Worm (Caenorhabditis elegans): ENCODE results near the gene cyp-35D1.
"Not testable (repeated sequence)": the region's sequence is repeated elsewhere in the genome, so short reads cannot be mapped to it uniquely, and the experiment has no call there.

Gene cyp-35D1

ce11 chrV:16068938-16069337 is at the start of gene cyp-35D1:
cyp-35D1 (plus strand) TSS chrV:16069238.
- no peak for TF ChIP-seq dao-5 (tag; optimal IDR thresholded peaks at IDR 0.05)
- no peak for TF ChIP-seq him-1 (tag; optimal IDR thresholded peaks at IDR 0.05)
- no peak for TF ChIP-seq W03F9.2 (tag; optimal IDR thresholded peaks at IDR 0.05)

DNA sequence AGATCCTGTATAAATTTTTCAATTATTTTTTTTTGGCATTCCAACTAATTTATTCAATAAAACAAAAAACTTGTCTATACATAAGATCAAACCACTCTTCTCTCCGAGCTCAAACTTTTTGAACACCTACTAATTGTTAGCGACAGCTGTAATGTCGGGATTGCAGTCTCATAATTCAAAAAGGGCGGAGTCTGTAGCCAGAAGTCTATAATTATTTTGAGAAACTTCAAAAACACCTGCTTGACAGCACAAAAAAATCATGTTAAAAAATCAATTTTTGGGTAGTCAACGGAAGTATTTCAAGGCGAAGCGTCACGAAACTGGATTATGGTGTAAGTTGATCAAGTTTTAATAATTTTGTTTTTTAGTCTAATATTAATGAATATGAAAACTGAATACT is 49.0 kb upstream of the cyp-35D1 start, which contains the start of gene srx-44:
Gene srx-44 (plus strand): TSS at position 301 of the 400 bp plus-strand sequence.
- TF ChIP-seq W03F9.2 (tag; optimal IDR thresholded peaks at IDR 0.05) = no peak

DNA sequence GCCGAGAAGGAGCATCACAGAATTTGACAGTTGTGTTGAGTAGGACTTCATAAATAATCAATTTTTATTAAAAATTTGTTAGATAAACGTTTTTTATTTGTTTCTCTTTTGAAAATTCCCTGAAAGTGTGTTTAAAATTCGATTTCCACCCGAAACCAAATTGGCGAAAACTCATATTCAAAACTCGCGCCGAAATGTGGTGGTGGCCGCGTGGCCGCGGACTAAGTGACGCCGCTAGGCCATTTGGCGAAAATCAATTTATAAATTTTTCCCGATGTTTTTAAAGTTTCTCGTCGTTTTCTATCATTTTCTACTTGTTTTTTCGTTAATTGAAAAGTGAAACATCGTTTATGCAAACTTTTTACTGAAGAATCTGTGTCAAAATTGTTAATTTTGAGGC is 46.4 kb upstream of the cyp-35D1 start:
- TF ChIP-seq dao-5 (tag; optimal IDR thresholded peaks at IDR 0.05) (no peak), W03F9.2 (tag; optimal IDR thresholded peaks at IDR 0.05) (no peak), him-1 (tag; optimal IDR thresholded peaks at IDR 0.05) (no peak)

ce11 chrV:16023051-16023450 is 46.0 kb upstream of the cyp-35D1 start, which contains the start of gene cwc-15:
cwc-15 (plus strand) TSS chrV:16023351.
- TF ChIP-seq dao-5 (tag; optimal IDR thresholded peaks at IDR 0.05) (no peak), W03F9.2 (tag; optimal IDR thresholded peaks at IDR 0.05) (no peak), him-1 (tag; optimal IDR thresholded peaks at IDR 0.05) (no peak)

- TF ChIP-seq W03F9.2 (tag; optimal IDR thresholded peaks at IDR 0.05) (no peak), dao-5 (tag; optimal IDR thresholded peaks at IDR 0.05) (no peak), him-1 (tag; optimal IDR thresholded peaks at IDR 0.05) (no peak)
Observed at ce11 chrV:16023559-16023958, 45.5 kb upstream of the cyp-35D1 start.

- TF ChIP-seq W03F9.2 (tag; optimal IDR thresholded peaks at IDR 0.05) (no peak), dao-5 (tag; optimal IDR thresholded peaks at IDR 0.05) (no peak), him-1 (tag; optimal IDR thresholded peaks at IDR 0.05) (no peak)
Observed at ce11 chrV:16024300-16024699, 44.7 kb upstream of the cyp-35D1 start, which contains the start of gene T10C6.6. T10C6.6 (plus strand) TSS chrV:16024326.

- TF ChIP-seq him-1 (tag; optimal IDR thresholded peaks at IDR 0.05) (no peak), dao-5 (tag; optimal IDR thresholded peaks at IDR 0.05) (no peak), W03F9.2 (tag; optimal IDR thresholded peaks at IDR 0.05) (no peak)
Observed at ce11 chrV:16024917-16025316, 44.1 kb upstream of the cyp-35D1 start.

DNA sequence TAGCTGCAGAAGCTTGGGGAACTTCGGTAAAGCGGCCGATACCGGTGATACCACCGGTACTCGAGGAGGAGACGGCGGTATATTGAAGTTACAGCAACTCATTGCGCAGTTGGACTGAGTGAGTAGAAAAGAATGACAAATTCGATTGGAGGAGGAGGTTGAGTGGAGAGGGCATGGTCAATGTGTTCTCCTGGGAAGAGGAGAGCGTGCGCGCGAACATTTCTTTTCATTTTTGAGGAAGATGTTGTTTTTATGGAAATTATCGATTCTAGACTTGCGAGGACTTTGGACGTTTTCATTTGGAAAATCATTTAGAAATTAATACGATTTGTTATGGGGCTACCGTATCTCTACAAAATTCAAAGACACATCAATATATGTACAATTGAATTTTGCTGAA is 39.8 kb upstream of the cyp-35D1 start:
- no peak for TF ChIP-seq dao-5 (tag; optimal IDR thresholded peaks at IDR 0.05)

- TF ChIP-seq him-1 (tag; optimal IDR thresholded peaks at IDR 0.05) = no peak
Observed at ce11 chrV:16031571-16031970, 37.5 kb upstream of the cyp-35D1 start, which contains the start of gene T10C6.7. T10C6.7 (minus strand) TSS chrV:16031713.

DNA sequence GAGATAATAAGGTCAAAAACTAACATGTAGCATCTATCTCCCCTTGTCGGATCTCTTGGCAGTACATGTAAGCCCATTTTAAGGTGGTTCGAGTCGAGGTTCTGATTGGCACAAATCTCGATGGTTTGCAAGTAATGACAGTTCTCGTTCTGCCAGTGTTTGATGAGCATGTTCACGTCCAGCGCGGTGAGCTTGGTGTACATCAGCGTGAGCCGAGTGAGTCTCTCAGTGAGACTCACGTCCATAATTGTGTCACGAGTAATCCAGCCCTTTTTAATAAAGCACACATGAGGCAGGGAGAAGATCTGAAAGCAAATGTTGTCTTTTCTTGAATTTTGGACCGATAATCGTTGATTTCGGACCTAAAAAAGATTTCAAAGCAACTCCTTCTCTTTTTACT is 36.3 kb upstream of the cyp-35D1 start, which contains the start of gene T10C6.16:
Gene T10C6.16 (minus strand): TSS at position 245 of the 400 bp plus-strand sequence.
- no peak for TF ChIP-seq him-1 (tag; optimal IDR thresholded peaks at IDR 0.05)
- TF ChIP-seq dao-5 (tag; optimal IDR thresholded peaks at IDR 0.05) = no peak
- no peak for TF ChIP-seq W03F9.2 (tag; optimal IDR thresholded peaks at IDR 0.05)

ce11 chrV:16033491-16033890 is 35.5 kb upstream of the cyp-35D1 start:
- no peak for TF ChIP-seq dao-5 (tag; optimal IDR thresholded peaks at IDR 0.05)
- no peak for TF ChIP-seq W03F9.2 (tag; optimal IDR thresholded peaks at IDR 0.05)

ce11 chrV:16036166-16036565 is 32.9 kb upstream of the cyp-35D1 start, which contains the start of gene T10C6.10:
T10C6.10 (plus strand) TSS chrV:16036413.
- no peak for TF ChIP-seq him-1 (tag; optimal IDR thresholded peaks at IDR 0.05)
- no peak for TF ChIP-seq dao-5 (tag; optimal IDR thresholded peaks at IDR 0.05)
- no peak for TF ChIP-seq W03F9.2 (tag; optimal IDR thresholded peaks at IDR 0.05)

DNA sequence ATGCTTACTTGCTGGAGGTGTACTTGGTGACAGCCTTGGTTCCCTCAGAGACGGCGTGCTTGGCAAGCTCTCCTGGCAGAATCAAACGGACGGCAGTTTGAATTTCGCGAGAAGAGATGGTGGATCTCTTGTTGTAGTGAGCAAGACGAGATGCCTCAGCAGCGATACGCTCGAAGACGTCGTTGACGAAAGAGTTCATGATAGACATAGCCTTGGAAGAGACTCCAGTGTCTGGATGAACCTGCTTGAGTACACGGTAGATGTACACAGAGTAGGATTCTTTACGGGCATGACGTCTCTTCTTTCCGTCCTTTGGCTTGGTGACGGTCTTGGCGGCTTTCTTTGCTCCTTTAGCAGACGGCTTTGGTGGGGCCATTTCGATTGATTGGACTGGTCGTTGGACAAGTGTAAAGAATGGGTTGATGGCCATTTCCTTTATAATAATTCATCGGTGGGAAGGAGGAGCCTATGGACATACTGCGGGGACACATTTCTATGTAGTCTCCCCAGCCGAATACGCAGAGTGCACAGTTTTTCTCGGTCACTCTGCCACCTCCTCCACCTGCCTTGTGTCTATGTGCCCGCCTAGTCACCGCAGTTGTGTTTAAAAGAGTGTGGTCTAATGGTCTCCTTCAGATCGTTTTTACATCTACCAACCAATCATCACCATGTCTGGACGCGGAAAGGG is 28.8 kb upstream of the cyp-35D1 start, which contains the start of the genes his-4 and his-3:
Gene his-4 (minus strand): TSS at position 376 of the 688 bp plus-strand sequence.
Gene his-3 (plus strand): TSS at position 669 of the 688 bp plus-strand sequence.
- TF ChIP-seq W03F9.2, dao-5, him-1 (tag; optimal IDR thresholded peaks at IDR 0.05): not testable (repeated sequence)

DNA sequence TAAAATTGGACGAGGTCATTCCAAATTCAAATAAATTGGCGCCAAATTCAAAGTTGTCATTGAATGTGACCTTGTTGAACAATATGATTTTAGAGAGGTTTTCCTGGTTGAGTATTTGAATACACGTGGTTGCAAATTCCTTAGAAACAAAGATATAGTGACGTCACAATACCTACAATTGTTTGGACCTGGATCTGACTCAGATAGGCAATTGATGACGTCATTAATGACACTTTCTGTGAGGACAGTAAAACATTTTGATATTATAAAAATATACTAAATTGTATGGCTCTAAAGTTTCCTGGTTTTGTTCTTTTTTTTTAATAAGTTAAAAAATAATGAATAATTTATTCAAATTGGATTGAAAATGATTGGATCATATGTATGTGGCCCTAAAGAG is 27.6 kb upstream of the cyp-35D1 start:
- TF ChIP-seq dao-5 (tag; optimal IDR thresholded peaks at IDR 0.05) (no peak), W03F9.2 (tag; optimal IDR thresholded peaks at IDR 0.05) (no peak), him-1 (tag; optimal IDR thresholded peaks at IDR 0.05) (no peak)

Measured in whole organism, L4/young adult.